Fruit fly (Drosophila melanogaster) whole organism, larva: ENCODE data around the gene Cad88C.

Experiments used
- noc ChIP-seq: fragments of 200-800 bp; sonication (Bioruptor generic); optimal IDR thresholded peaks from 3 replicates; lab custom pipeline; 2019; ENCODE audit warnings: missing biosample characterization, mild to moderate bottlenecking, missing genetic modification characterization, moderate library complexity

The Cad88C gene

DNA sequence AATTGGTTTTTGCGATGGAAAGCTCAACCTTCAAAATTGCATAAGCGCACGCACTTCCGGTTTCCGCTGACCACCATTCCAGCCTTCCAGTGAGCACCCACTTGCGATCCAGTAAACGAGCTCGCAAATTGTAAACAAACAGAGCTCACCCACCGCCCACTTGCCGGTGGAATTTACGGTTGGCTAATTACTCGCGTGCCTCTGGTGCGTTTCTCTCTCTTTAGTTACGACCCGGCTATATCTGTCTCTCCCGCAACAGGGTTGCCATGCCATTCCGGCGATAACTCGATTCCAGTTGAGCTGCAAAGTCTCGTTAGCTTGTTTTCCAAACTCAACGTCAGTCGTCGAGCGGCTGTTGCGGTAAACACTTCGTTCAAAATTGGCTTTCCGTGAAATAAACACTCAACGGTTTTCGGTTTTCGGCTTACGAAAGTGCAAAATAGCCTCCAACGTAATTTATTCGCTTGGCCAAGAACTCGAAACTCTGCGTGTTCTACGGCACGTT is at the start of gene Cad88C:
Gene Cad88C (plus strand): TSS at position 360 of the 505 bp plus-strand sequence.
- no peak for TF ChIP-seq noc (tag; lab: Kevin White, UChicago)

DNA sequence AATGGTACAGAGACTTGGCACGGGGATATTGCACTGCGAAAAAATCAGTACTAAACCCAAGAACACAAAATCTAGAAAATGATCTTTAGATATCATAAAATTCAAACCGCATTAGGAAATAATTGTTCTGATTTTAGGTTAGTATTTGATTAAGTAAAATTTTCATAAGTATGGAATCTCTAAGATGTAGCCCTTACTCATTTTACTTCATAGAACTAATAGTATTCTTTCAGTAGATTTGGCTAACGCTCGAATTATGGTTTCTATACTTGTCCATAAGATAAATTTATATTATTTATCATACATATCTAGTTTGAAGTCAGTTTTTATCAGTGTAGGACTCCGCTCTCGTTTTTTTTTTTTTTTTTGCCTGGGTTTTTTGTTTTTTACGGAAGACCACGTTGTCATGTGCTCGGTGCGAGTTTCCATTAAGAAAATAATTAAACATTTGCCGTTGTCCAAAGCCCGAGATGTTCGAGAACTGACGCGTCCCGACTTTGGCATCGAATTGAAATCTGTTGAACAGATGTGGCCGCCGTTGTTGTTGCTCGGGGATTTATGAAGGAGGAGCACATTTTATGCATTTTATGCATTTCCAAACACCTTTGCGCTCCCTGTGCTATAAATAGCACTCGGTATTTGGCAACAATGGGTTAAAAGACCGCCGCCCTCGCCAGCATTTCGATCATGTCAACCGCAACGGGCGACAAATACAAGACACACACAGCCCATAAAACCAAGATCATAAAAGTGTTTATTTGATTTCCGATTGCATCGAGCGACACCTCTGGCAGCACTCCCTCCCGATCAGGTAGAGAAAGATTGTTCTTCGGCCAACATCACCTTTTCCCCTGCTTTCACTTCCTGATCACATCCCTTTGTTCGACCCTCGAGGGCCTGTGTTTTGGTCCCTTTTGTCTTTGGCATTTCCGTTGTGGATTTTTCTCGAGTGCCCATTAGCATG is 43.5 kb upstream of the Cad88C start:
- TF ChIP-seq noc (tag; lab: Kevin White, UChicago) = no peak

DNA sequence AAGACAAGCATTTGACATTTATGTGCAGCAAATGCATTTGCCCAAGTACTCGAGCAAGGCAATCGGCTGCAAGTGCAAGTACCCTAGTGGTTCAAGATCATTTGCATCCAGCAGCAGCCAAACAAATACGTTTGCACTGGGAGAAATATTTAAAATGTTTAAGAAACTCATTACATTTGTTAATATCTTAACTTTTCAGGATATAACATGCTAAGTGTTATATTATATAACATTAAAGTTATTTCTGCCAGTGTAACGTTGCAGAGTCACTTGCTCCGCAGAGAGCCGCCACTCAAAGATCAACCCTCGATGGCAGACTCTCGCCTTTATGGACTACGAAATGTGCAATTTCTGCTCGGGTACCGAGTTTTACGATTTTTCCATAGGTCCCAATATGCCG is 40.8 kb upstream of the Cad88C start:
- no peak for TF ChIP-seq noc (tag; lab: Kevin White, UChicago)

DNA sequence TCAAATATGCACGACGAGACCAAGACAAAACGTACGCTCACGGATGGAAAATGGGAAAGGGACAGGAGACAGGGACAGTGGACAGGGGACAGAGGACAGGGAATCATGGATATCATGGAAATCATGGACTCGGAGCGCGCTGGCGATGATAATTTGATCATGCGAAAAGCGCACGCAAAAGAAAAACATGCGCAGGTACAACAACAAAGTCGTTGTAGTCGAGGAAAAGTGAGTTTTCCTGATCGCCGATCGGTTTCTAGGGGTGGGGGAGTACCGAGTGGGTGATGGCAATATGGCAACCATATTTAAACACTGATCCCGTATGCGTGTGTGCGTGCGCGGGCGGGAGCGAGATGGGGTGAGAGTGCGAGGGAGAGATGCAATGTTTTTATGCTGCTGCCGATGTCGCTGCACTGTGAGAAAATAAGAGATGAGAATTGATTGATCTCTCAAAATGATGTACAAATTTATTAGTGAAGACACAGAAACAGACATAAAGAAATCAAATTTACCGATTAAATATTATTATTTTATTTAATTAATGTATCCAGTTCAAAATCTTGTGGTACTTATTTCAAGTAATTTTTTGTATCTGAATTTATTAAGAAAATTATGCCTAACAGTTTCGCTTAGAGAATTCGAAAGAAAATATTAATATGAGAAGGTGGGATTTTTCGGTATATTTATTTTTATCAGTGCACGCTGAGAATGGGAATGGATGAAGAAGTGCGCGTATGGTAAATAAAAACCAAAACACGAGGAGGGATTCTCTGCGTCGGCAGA is 39.3 kb upstream of the Cad88C start:
- no peak for TF ChIP-seq noc (tag; lab: Kevin White, UChicago)

DNA sequence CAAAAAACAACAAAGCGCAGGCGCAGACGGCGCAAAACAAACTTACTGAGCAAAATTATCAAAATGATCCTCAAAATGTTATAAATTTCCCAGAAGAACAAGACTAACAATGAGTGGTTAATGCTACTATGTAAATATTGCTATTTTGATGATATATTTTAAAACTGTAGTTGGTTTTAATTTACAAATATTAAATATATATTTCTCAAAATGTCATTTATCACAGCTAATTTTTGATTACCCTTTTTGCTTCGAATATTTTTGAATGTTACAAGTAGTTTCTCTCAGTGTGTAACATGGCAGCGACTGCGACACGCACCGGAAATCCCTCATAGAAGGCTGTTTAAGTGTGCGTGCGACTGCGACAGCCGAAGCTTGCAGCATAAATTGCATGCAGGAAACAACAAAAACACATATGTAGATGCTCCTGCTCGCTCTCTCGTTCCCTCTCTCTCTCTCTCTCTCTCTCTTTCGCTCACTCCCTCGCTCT is 32.3 kb upstream of the Cad88C start:
- no peak for TF ChIP-seq noc (tag; lab: Kevin White, UChicago)

DNA sequence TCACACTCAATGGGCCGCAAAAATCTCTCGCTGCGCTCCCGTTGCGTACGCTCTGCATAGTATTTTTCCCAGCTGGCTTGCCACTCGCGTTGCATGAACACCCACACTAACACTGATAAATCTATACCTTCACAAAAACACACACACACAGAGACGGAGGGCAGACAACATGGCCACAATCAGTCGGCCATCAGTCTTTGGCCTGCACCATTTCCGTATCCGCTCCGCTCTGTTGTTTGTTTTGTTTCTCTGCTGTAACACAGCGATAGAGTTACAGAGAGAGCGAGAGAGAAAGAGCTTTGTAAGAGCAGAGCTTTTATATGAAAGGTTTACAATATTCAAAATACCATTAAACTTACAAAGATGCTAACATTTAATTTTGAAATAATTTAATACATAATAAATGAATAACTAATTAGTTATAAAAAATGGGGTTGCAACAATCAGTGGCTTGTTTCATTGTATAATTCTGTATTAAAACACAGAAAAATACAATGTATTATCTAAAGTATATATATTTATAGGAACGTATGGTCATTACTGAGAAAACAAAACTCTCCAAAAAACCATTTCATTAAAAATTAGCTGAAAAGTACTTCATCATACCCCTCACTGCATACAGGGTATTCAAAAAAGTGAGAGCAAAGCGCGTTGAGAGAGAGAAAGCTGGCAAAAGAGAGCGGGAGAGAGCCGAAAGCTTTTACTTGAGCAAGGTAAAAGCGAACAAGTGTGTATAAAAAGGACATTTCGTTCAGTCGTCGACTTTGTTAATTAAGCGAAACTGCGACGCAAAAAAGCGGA is 21.2 kb upstream of the Cad88C start, which contains the start of gene CG14853:
Gene CG14853 (plus strand): TSS at position 751 of the 801 bp plus-strand sequence.
- no peak for TF ChIP-seq noc (tag; lab: Kevin White, UChicago)

DNA sequence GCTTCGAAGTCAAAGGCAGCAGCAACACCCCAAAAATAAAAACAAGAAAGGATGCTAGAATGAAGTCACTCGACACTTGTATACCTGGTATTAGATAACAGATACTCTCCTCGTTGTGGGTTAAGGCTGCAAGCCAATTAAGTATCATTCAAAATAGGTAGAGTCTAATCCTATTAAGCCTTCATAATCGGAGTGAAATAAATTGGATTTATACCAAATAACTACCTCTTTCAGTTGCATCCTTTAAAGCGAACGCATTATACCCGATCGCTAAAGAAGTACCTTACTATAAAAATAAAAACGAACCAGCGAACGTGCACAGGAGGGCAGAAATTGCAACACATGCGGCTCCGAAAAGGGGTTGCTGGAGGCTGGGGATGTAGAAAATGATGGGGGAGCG is 7.7 kb upstream of the Cad88C start:
- TF ChIP-seq noc (tag; lab: Kevin White, UChicago) = no peak

DNA sequence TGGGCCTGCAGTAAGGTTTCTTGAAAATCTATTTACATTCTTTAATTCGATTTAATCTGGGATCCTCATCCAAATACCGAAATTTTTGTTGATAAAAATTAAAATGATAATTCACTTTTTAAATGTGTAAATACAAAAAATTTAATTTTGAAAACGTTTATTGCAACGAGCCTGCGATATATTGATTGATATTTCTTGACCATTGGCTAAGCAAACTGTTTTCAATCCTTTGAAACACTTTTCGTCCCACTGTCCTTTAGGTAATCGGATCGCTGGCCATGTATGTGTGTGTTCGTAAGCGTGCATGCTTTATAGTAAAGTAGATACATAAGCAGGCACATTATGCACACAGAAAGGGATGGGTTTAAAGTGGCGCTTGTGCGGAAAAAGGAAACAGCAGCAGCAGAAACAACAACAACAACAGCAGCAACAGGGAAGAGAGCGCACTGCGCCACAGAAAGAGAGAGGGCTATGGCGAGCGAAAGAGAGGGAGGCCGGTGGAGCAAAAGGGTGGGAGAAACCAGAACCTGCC is 6.1 kb upstream of the Cad88C start:
- TF ChIP-seq noc (tag; lab: Kevin White, UChicago) = no peak

DNA sequence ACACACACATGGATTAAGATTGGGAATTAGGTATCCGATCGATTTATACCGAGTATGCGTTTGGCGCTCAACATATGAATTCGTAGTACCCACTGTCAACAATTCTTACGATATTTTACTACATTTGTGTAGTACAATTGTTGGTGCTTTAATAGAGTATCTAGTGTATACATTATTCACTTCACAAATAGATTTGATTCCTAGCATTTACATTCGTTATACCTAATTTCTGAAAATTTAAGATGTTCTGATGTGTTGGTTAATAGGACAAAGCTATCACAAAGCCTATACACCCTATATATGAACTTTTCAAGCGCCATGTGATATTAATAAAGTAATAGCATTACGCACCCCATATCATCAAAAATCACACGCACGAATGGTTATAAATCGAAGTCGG is 5.6 kb upstream of the Cad88C start:
- no peak for TF ChIP-seq noc (tag; lab: Kevin White, UChicago)

DNA sequence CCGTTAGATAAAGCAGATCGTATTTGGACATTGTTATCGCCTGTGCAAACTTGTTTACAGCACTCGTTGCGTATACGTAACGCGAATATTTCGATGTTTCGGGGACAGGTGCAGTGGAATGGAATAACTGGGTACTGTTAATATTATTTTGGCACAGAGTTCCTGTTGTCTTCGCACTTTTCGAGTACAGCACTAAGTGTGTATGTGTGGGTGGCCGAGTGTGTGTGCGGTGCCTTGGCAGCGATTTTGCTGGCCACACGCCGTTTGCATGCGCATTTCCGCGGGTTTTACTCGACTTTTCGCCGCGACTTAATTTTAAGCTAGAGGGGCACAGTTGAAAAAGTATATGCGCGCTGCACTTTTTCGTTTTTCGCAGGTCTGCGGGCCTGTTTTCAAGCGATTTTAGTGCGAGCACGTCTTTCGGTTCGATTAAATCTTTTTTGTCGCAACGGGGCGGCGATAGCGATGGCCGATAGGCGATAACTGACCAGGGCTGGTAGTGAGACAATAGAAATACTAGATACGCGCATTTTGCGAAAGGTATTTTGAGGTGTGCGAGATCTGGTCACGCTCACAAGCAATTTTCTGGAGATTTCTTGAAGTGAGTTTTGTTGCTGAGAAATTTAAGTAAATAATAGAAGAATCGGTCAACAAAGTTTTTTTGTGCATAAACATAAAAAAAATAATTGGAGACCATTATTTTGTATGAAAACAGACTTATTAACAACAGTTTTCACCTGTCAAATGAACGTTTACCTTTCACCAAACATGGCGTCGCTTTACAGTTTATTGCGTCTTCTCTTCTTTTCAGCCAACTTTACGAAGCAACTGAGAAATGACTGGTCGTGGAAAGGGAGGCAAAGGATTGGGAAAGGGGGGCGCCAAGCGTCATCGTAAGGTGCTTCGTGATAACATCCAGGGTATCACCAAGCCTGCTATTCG is 4.8 kb upstream of the Cad88C start, which contains the start of the genes put and His4r:
Gene put (minus strand): TSS at position 489 of the 942 bp plus-strand sequence.
Gene His4r (plus strand): TSS at position 541 of the 942 bp plus-strand sequence.
- TF ChIP-seq noc (tag; lab: Kevin White, UChicago) = no peak

DNA sequence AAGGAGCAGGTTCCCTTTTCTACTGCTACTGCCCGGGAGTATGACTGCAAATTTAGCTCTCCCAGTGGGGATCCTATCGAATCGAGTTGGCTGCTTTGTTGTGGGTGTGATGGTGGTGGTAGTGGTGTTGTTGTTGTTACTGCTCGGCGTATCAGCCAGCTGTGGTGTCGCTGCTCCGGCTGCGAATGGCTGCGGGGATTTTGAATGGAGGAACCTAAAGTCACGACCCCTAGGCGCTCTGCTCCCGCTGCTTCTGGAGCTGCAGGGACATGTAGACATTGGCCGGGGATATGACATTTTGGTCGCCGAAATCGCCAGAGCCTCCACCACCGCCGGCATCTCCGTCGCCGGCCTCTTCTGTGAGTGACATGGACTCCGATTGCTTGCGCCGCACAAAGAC is 3.5 kb upstream of the Cad88C start:
- TF ChIP-seq noc (tag; lab: Kevin White, UChicago) = no peak

DNA sequence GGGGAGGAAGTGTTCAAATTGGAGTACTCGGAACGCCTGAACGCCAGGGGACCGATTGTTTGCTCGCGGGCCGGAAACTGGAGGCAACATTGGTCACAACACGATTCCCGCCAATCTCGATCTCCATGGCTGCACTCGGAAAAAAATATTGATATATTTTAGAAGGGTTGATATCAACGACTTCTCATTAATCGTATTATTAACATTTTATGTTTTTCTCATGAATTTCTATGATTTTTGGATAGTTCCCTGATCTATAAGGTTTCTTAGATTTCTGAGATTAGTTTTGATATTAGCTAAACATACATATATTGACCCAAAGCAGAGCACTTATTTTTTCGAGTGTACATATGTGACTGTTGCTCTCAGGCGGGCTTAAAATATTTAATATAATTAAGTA is 1.6 kb downstream of the Cad88C start:
- no peak for TF ChIP-seq noc (tag; lab: Kevin White, UChicago)

DNA sequence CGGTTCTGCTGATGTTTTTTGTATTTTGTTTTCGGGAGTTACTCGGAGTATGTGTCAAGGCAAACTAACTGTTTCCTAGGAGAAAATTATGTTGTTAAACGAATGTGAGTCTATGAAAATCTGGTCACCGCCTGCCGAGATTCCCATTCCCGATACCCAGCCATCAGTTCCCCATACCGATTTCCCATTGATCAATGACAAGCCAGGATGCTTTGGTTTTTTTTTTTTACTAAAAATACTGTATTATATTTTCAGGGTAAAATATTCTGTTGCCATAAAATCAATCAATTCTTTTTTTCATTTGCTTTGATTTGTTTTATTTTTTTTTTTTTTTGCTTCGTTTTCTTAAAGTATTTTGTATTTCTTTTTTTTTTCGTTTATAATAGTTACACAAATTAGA is 12.2 kb downstream of the Cad88C start, which contains the start of gene CG7886:
Gene CG7886 (minus strand): TSS at position 101 of the 400 bp plus-strand sequence.
- no peak for TF ChIP-seq noc (tag; lab: Kevin White, UChicago)
